Worm (Caenorhabditis elegans) whole organism, L1 larva: ENCODE data around the gene psf-1.

Experiments
- C04F5.9 ChIP-seq: sonication (generic microtip); optimal IDR thresholded peaks from 2 replicates; lab custom pipeline; 2016; ENCODE audit warnings: missing genetic modification characterization, missing compliant biosample characterization
- C16A3.4 ChIP-seq: fragments of 150-350 bp; optimal IDR thresholded peaks from 2 replicates; lab custom pipeline; 2014; ENCODE audit warnings: missing biosample characterization, missing genetic modification characterization
- Y116A8C.19 ChIP-seq: sonication (generic microtip); optimal IDR thresholded peaks from 2 replicates; lab custom pipeline; 2016; ENCODE audit warnings: missing compliant biosample characterization, missing genetic modification characterization, borderline replicate concordance
- aha-1 ChIP-seq: fragments of 150-350 bp; optimal IDR thresholded peaks from 2 replicates; lab custom pipeline; 2014; ENCODE audit warnings: missing biosample characterization, missing genetic modification characterization
- aly-2 ChIP-seq: fragments of 150-350 bp; optimal IDR thresholded peaks from 2 replicates; lab custom pipeline; 2014; ENCODE audit warnings: missing biosample characterization, missing genetic modification characterization
- ama-1 ChIP-seq: fragments of 150-350 bp; optimal IDR thresholded peaks from 2 replicates; lab custom pipeline; 2014
- blmp-1 ChIP-seq: fragments of 150-350 bp; optimal IDR thresholded peaks from 2 replicates; lab custom pipeline; 2014; ENCODE audit warnings: missing biosample characterization, missing genetic modification characterization
- ceh-63 ChIP-seq: fragments of 200-800 bp; sonication (Bioruptor generic); optimal IDR thresholded peaks from 2 replicates; lab custom pipeline; 2018; ENCODE audit warnings: mild to moderate bottlenecking, missing genetic modification characterization, missing compliant biosample characterization
- ceh-8 ChIP-seq: fragments of 200-800 bp; sonication (Bioruptor generic); optimal IDR thresholded peaks from 2 replicates; lab custom pipeline; 2018; ENCODE audit warnings: mild to moderate bottlenecking, missing genetic modification characterization, moderate library complexity, missing compliant biosample characterization
- ceh-82 ChIP-seq, 3 experiments: fragments of 150-350 bp in 1 of 3; sonication (generic microtip) in 2 of 3; optimal IDR thresholded peaks; 2 replicates each; lab custom pipeline; 2014 to 2017; ENCODE audit warnings: missing biosample characterization in 3 of 3, missing genetic modification characterization in 3 of 3
- ceh-90 ChIP-seq: sonication (generic microtip); optimal IDR thresholded peaks from 2 replicates; lab custom pipeline; 2016; ENCODE audit warnings: missing genetic modification characterization, missing compliant biosample characterization
- ces-1 ChIP-seq: fragments of 150-350 bp; optimal IDR thresholded peaks from 2 replicates; lab custom pipeline; 2014; ENCODE audit warnings: missing biosample characterization, missing genetic modification reagents, missing genetic modification characterization
- dpl-1 ChIP-seq, 3 experiments: fragments of 150-350 bp in 2 of 3; sonication (generic microtip) in 1 of 3; optimal IDR thresholded peaks; 2 replicates each; lab custom pipeline; 2014 to 2017; ENCODE audit warnings: missing biosample characterization in 3 of 3, missing genetic modification characterization in 3 of 3, missing genetic modification reagents in 3 of 3
- dsc-1 ChIP-seq: sonication (generic microtip); optimal IDR thresholded peaks from 2 replicates; lab custom pipeline; 2016; ENCODE audit warnings: mild to moderate bottlenecking, missing genetic modification characterization, missing compliant biosample characterization
- efl-1 ChIP-seq, 4 experiments: fragments of 150-350 bp; optimal IDR thresholded peaks in 3 of 4; peaks in 1 of 4; 1 replicate in 1 of 4; 2 replicates in 3 of 4; lab custom pipeline; 2014; ENCODE audit warnings: missing biosample characterization in 2 of 4, missing genetic modification characterization in 2 of 4, missing genetic modification reagents in 2 of 4
- efl-3 ChIP-seq: fragments of 200-800 bp; sonication (Bioruptor generic); optimal IDR thresholded peaks from 2 replicates; lab custom pipeline; 2018; ENCODE audit warnings: mild to moderate bottlenecking, missing genetic modification characterization, missing compliant biosample characterization
- egl-13 ChIP-seq: sonication (generic microtip); optimal IDR thresholded peaks from 2 replicates; lab custom pipeline; 2016; ENCODE audit warnings: missing genotype, missing genetic modification reagents, missing genetic modification characterization, missing compliant biosample characterization
- egl-27 ChIP-seq, 2 experiments: fragments of 150-350 bp in 1 of 2; sonication (generic microtip); optimal IDR thresholded peaks; 3 replicates each; lab custom pipeline; 2017 to 2018; ENCODE audit warnings: missing biosample characterization in 2 of 2, missing genetic modification characterization in 2 of 2, missing genetic modification reagents in 2 of 2
- elt-2 ChIP-seq: sonication (generic microtip); optimal IDR thresholded peaks from 2 replicates; lab custom pipeline; 2016; ENCODE audit warnings: missing genetic modification characterization, mild to moderate bottlenecking, inconsistent platforms, missing compliant biosample characterization, missing genetic modification reagents
- ets-5 ChIP-seq: fragments of 200-800 bp; sonication (Bioruptor generic); IDR thresholded peaks from 2 replicates; pipeline ENCODE4 v1.3.6; 2022; ENCODE audit warnings: missing genetic modification characterization, missing compliant biosample characterization
- fkh-10 ChIP-seq: sonication (generic microtip); optimal IDR thresholded peaks from 2 replicates; lab custom pipeline; 2017; ENCODE audit warnings: missing biosample characterization, missing genetic modification reagents, missing genetic modification characterization
- grh-1 ChIP-seq: fragments of 200-800 bp; sonication (Bioruptor generic); IDR thresholded peaks from 2 replicates; pipeline ENCODE4 v1.3.6; 2022; ENCODE audit warnings: missing genetic modification reagents, missing genetic modification characterization, missing compliant biosample characterization
- hlh-17 ChIP-seq: fragments of 200-800 bp; sonication (Bioruptor generic); optimal IDR thresholded peaks from 2 replicates; lab custom pipeline; 2018; ENCODE audit warnings: missing genetic modification characterization, mild to moderate bottlenecking, missing compliant biosample characterization, moderate library complexity, borderline replicate concordance
- hlh-4 ChIP-seq: sonication (generic microtip); optimal IDR thresholded peaks from 2 replicates; lab custom pipeline; 2016; ENCODE audit warnings: mild to moderate bottlenecking, missing genetic modification characterization, missing compliant biosample characterization
- hpl-2 ChIP-seq: fragments of 150-350 bp; optimal IDR thresholded peaks from 2 replicates; lab custom pipeline; 2014; ENCODE audit warnings: missing biosample characterization, missing genetic modification reagents, missing genetic modification characterization
- irx-1 ChIP-seq: sonication (generic microtip); optimal IDR thresholded peaks from 2 replicates; lab custom pipeline; 2016; ENCODE audit warnings: missing genetic modification characterization, missing compliant biosample characterization
- lin-14 ChIP-seq: fragments of 200-800 bp; sonication (Bioruptor generic); optimal IDR thresholded peaks from 2 replicates; lab custom pipeline; 2018; ENCODE audit warnings: mild to moderate bottlenecking, missing genetic modification characterization, moderate library complexity, missing compliant biosample characterization
- lin-15B ChIP-seq: fragments of 150-350 bp; sonication (generic microtip); optimal IDR thresholded peaks from 3 replicates; lab custom pipeline; 2014; ENCODE audit warnings: missing biosample characterization, missing genetic modification characterization
- lin-35 ChIP-seq, 2 experiments: fragments of 150-350 bp; optimal IDR thresholded peaks; 2 replicates each; lab custom pipeline; 2014; ENCODE audit warnings: missing biosample characterization in 2 of 2, missing genetic modification characterization in 2 of 2, missing genetic modification reagents in 2 of 2
- lir-3 ChIP-seq: sonication (generic microtip); optimal IDR thresholded peaks from 2 replicates; lab custom pipeline; 2016; ENCODE audit warnings: mild to moderate bottlenecking, missing genetic modification characterization, moderate library complexity, missing compliant biosample characterization; ENCODE audit not compliant: poor library complexity
- mab-9 ChIP-seq: fragments of 200-800 bp; sonication (Bioruptor generic); IDR thresholded peaks from 2 replicates; pipeline ENCODE4 v1.3.6; 2022; ENCODE audit warnings: missing genetic modification reagents, missing genetic modification characterization, missing compliant biosample characterization
- nhr-11 ChIP-seq: fragments of 150-350 bp; optimal IDR thresholded peaks from 2 replicates; lab custom pipeline; 2014; ENCODE audit warnings: missing biosample characterization, missing genetic modification characterization
- nhr-12 ChIP-seq: sonication (generic microtip); optimal IDR thresholded peaks from 2 replicates; lab custom pipeline; 2017; ENCODE audit warnings: missing biosample characterization, missing genetic modification characterization
- nhr-28 ChIP-seq: fragments of 150-350 bp; optimal IDR thresholded peaks from 2 replicates; lab custom pipeline; 2014; ENCODE audit warnings: missing biosample characterization, missing genetic modification characterization
- nhr-71 ChIP-seq: sonication (generic microtip); optimal IDR thresholded peaks from 2 replicates; lab custom pipeline; 2016; ENCODE audit warnings: mild to moderate bottlenecking, missing genetic modification characterization, moderate library complexity, missing compliant biosample characterization
- nhr-76 ChIP-seq: sonication (generic microtip); optimal IDR thresholded peaks from 2 replicates; lab custom pipeline; 2017; ENCODE audit warnings: missing biosample characterization, missing genetic modification characterization
- nhr-77 ChIP-seq: fragments of 150-350 bp; optimal IDR thresholded peaks from 2 replicates; lab custom pipeline; 2014; ENCODE audit warnings: missing biosample characterization, missing genetic modification characterization
- nhr-85 ChIP-seq: sonication (generic microtip); peaks from one replicate; lab custom pipeline; 2016; ENCODE audit warnings: missing genetic modification characterization, inconsistent platforms, missing compliant biosample characterization
- nhr-90 ChIP-seq: sonication (generic microtip); optimal IDR thresholded peaks from 2 replicates; lab custom pipeline; 2016; ENCODE audit warnings: mild to moderate bottlenecking, missing genetic modification characterization, missing compliant biosample characterization; ENCODE audit not compliant: poor library complexity
- rnt-1 ChIP-seq: sonication (generic microtip); optimal IDR thresholded peaks from 2 replicates; lab custom pipeline; 2016; ENCODE audit warnings: mild to moderate bottlenecking, missing genetic modification characterization, moderate library complexity, missing compliant biosample characterization
- snu-23 ChIP-seq: sonication (generic microtip); optimal IDR thresholded peaks from 2 replicates; lab custom pipeline; 2016; ENCODE audit warnings: missing genetic modification characterization, missing compliant biosample characterization
- sptf-1 ChIP-seq: fragments of 150-350 bp; optimal IDR thresholded peaks from 2 replicates; lab custom pipeline; 2014; ENCODE audit warnings: missing biosample characterization, missing genetic modification characterization
- sup-37 ChIP-seq: fragments of 200-800 bp; sonication (Bioruptor generic); optimal IDR thresholded peaks from 2 replicates; lab custom pipeline; 2018; ENCODE audit warnings: mild to moderate bottlenecking, missing genetic modification characterization, missing compliant biosample characterization
- tlp-1 ChIP-seq: fragments of 150-350 bp; optimal IDR thresholded peaks from 2 replicates; lab custom pipeline; 2014; ENCODE audit warnings: missing biosample characterization, missing genetic modification characterization
- unc-30 ChIP-seq: sonication (generic microtip); optimal IDR thresholded peaks from 2 replicates; lab custom pipeline; 2017; ENCODE audit warnings: missing biosample characterization, missing genetic modification characterization
- unc-62 ChIP-seq: fragments of 150-350 bp; optimal IDR thresholded peaks from 2 replicates; lab custom pipeline; 2014; ENCODE audit warnings: missing biosample characterization, missing genetic modification reagents, missing genetic modification characterization
- unc-98 ChIP-seq: fragments of 200-800 bp; sonication (Bioruptor generic); IDR thresholded peaks from 2 replicates; pipeline ENCODE4 v1.3.6; 2022; ENCODE audit warnings: missing genetic modification characterization, missing compliant biosample characterization
- zag-1 ChIP-seq: fragments of 150-350 bp; optimal IDR thresholded peaks from 2 replicates; lab custom pipeline; 2014; ENCODE audit warnings: missing biosample characterization, missing genetic modification characterization
- zip-4 ChIP-seq: fragments of 200-800 bp; sonication (Bioruptor generic); optimal IDR thresholded peaks from 2 replicates; lab custom pipeline; 2018; ENCODE audit warnings: mild to moderate bottlenecking, missing genetic modification characterization, moderate library complexity, missing compliant biosample characterization
- ztf-11 ChIP-seq, 2 experiments: sonication (generic microtip); optimal IDR thresholded peaks; 2 replicates each; lab custom pipeline; 2016 to 2017; ENCODE audit warnings: missing genetic modification characterization in 2 of 2, missing biosample characterization in 1 of 2, missing compliant biosample characterization in 1 of 2
- ztf-4 ChIP-seq: fragments of 150-350 bp; optimal IDR thresholded peaks from 2 replicates; lab custom pipeline; 2014; ENCODE audit warnings: missing biosample characterization, missing genetic modification characterization

The psf-1 gene

ce11 chrII:9967999-9968706, at the start of gene psf-1, which contains the start of gene R53.4:
Gene psf-1 (plus strand): TSS chrII:9968673.
Gene R53.4 (minus strand): TSS chrII:9968049.
- TF ChIP-seq hlh-4 (tag; lab: Kevin White, UChicago), result no peak
- no peak for TF ChIP-seq ceh-8 (GFP tag; lab: Kevin White, UChicago)
- no peak for TF ChIP-seq unc-98 (GFP tag; lab: Robert Waterston, UW)
- no peak for TF ChIP-seq ces-1 (GFP tag; lab: Kevin White, UChicago)
- no peak for TF ChIP-seq nhr-76
- peak; percentile 25 for TF ChIP-seq nhr-77 (tag; lab: Kevin White, UChicago)
- peak; percentile 79 to 91 (median 83) for TF ChIP-seq dpl-1 (GFP tag; optimal IDR thresholded peaks at IDR 0.05; lab: Kevin White, UChicago)
- no peak for TF ChIP-seq unc-30 (tag; lab: Kevin White, UChicago)
- TF ChIP-seq C04F5.9 (tag; lab: Kevin White, UChicago), result peak; percentile 14
- peak; percentile 61 for TF ChIP-seq C16A3.4 (tag; lab: Kevin White, UChicago)
- TF ChIP-seq efl-3 (GFP tag; lab: Kevin White, UChicago), result no peak
- TF ChIP-seq blmp-1 (tag; lab: Kevin White, UChicago), result peak; percentile 62
- peak; percentile 75 for TF ChIP-seq snu-23
- TF ChIP-seq ceh-82 (tag; optimal IDR thresholded peaks at IDR 0.05; lab: Kevin White, UChicago), result peak in 2 of 3 experiments; percentile 28 to 48
- no peak for TF ChIP-seq hlh-17 (GFP tag; lab: Kevin White, UChicago)
- TF ChIP-seq ztf-11 (tag; optimal IDR thresholded peaks at IDR 0.05; lab: Kevin White, UChicago), result peak in 1 of 2 experiments; percentile 57
- no peak for TF ChIP-seq tlp-1
- no peak for TF ChIP-seq ceh-63
- TF ChIP-seq efl-1 (optimal IDR thresholded peaks at IDR 0.05; lab: Kevin White, UChicago), result peak; percentile 66 to 86
- peak; percentile 87 to 97 for TF ChIP-seq efl-1 (GFP tag; optimal IDR thresholded peaks at IDR 0.05 in 1 of 2; lab: Kevin White, UChicago)
- no peak for TF ChIP-seq zip-4 (GFP tag; lab: Kevin White, UChicago)
- TF ChIP-seq rnt-1 (tag; lab: Kevin White, UChicago), result peak; percentile 91
- peak; percentile 19 for TF ChIP-seq dsc-1
- no peak for TF ChIP-seq elt-2 (tag; lab: Kevin White, UChicago)
- TF ChIP-seq mab-9, result no peak
- no peak for TF ChIP-seq unc-62 (GFP tag; lab: Kevin White, UChicago)
- peak; percentile 41; the same call in 1 of the 2 replicates for TF ChIP-seq grh-1 (GFP tag; lab: Robert Waterston, UW)
- TF ChIP-seq egl-27 (tag; optimal IDR thresholded peaks at IDR 0.05; lab: Kevin White, UChicago), result no peak
- TF ChIP-seq nhr-71, result peak; percentile 81
- no peak for TF ChIP-seq zag-1 (tag; lab: Kevin White, UChicago)
- TF ChIP-seq ztf-4 (tag; lab: Kevin White, UChicago), result no peak
- TF ChIP-seq irx-1 (tag; lab: Kevin White, UChicago), result peak; percentile 53
- no peak for TF ChIP-seq nhr-28 (tag; lab: Kevin White, UChicago)
- TF ChIP-seq ama-1 (lab: Kevin White, UChicago), result no peak
- no peak for TF ChIP-seq Y116A8C.19 (tag; lab: Kevin White, UChicago)
- peak; percentile 86 for TF ChIP-seq lir-3 (tag; lab: Kevin White, UChicago)
- peak; percentile 87 to 92 for TF ChIP-seq lin-35 (GFP tag; optimal IDR thresholded peaks at IDR 0.05; lab: Kevin White, UChicago)
- peak; percentile 63 for TF ChIP-seq ceh-90 (tag; lab: Kevin White, UChicago)
- peak; percentile 15 for TF ChIP-seq aha-1 (tag; lab: Kevin White, UChicago)
- TF ChIP-seq aly-2, result no peak
- TF ChIP-seq sup-37, result no peak
- TF ChIP-seq fkh-10 (GFP tag; lab: Kevin White, UChicago), result no peak
- TF ChIP-seq ets-5, result no peak
- TF ChIP-seq nhr-11 (tag; lab: Kevin White, UChicago), result no peak
- no peak for TF ChIP-seq hpl-2
- TF ChIP-seq egl-13 (tag; lab: Kevin White, UChicago), result peak; percentile 43
- peak; percentile 46 for TF ChIP-seq nhr-90
- TF ChIP-seq nhr-12 (tag; lab: Kevin White, UChicago), result no peak
- TF ChIP-seq lin-14, result peak; percentile 75
- TF ChIP-seq nhr-85 (tag; lab: Kevin White, UChicago), result peak; percentile 62
- no peak for TF ChIP-seq sptf-1 (tag; lab: Kevin White, UChicago)
- TF ChIP-seq lin-15B (tag; lab: Kevin White, UChicago), result peak; percentile 54
